Fruit fly (Drosophila melanogaster): ENCODE measurements around the gene Syt12.

dm6 chrX:13403553-13403952 lies 44.5 kb downstream of the Syt12 start:
- TF ChIP-seq Sin3A (optimal IDR thresholded peaks at IDR 0.05) (no peak), psq (optimal IDR thresholded peaks at IDR 0.05) (no peak), ttk (optimal IDR thresholded peaks at IDR 0.05) (no peak), h (optimal IDR thresholded peaks at IDR 0.05) (no peak)

All from Kc167 (cell line).